Worm (Caenorhabditis elegans): Measurements from ENCODE around the gene glr-1.

DNA sequence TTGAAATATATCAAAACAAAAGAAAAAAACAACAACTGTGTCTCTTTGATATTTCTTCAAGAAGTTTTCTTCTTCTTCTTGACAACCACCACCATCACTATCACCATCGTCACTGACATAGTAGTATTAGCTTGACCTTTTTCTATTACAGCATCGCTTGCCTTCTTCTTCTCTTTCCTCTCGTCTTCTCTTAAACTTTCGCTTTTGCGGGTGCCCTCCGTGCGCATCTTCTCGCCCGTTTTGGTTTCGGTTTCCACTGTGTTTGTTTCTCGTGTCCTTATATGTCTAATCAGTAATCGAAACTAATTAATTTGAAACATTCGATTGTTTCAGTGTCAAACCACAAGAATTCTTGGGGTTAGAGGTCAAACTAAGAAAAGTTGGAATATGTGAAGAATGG lies 9.1 kb downstream of the glr-1 start:
- no peak for TF ChIP-seq hlh-8 (tag; optimal IDR thresholded peaks at IDR 0.05)
- no peak for TF ChIP-seq nfya-1 (tag; optimal IDR thresholded peaks at IDR 0.05)
- no peak for TF ChIP-seq sox-4 (tag; optimal IDR thresholded peaks at IDR 0.05)
- no peak for TF ChIP-seq tbx-2 (tag; optimal IDR thresholded peaks at IDR 0.05)
